Worm (Caenorhabditis elegans) whole organism, L4/young adult: ENCODE data around the gene irld-67.

Experiments used
- W03F9.2 ChIP-seq: fragments of 150-350 bp; optimal IDR thresholded peaks from 2 replicates; lab custom pipeline; 2014; ENCODE audit warnings: missing biosample characterization, missing genetic modification characterization
- dao-5 ChIP-seq: sonication (generic microtip); optimal IDR thresholded peaks from 2 replicates; lab custom pipeline; 2016; ENCODE audit warnings: missing genotype, missing genetic modification characterization, moderate library complexity, missing compliant biosample characterization
- him-1 ChIP-seq: sonication (generic microtip); optimal IDR thresholded peaks from 2 replicates; lab custom pipeline; 2016; ENCODE audit warnings: missing genotype, missing genetic modification reagents, missing genetic modification characterization, missing compliant biosample characterization

ce11 chrII:2955656-2956115 lies 21.4 kb upstream of the irld-67 start, which contains the start of gene irld-48:
- TF ChIP-seq W03F9.2 = no peak
- no peak for TF ChIP-seq dao-5 (tag; lab: Kevin White, UChicago)
- no peak for TF ChIP-seq him-1 (tag; lab: Kevin White, UChicago)
